Worm (Caenorhabditis elegans): ENCODE results near the gene best-22.

Gene best-22

DNA sequence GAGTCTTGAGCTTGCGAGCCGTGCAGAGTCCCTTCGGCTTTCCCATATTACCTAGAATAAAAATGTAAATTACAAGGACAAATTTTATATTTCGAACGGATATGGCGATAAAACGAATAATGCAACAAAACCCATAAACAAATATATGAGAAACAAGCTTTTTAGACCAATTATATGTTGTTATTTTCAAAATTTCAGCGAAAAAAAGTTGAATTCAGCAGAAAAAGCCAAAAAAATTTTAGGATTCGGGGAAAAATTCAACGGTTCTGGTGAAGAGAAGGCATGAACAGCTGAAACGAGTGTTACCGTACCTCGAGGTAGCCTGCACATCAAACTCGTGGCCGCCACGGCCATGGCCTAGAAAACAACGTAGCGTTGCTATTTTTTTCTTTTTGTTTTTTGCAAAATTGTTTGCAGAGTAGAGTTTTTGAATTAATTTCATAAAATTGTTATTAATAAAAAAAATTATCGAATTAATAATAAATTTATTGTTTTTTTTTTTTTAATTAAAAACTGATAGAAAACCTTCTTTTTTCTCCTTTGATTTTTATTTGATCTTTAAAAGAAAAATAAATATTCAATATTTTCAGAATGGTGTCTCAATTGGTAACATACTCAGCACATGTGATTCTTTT, 41.4 kb downstream of the best-22 start, which contains the start of the genes rps-23 and dpm-3 (continued):
- TF ChIP-seq hlh-8 (tag; optimal IDR thresholded peaks at IDR 0.05) (peak; percentile 75), dve-1 (tag; optimal IDR thresholded peaks at IDR 0.05) (peak; percentile 62), fax-1 (tag; optimal IDR thresholded peaks at IDR 0.05) (peak; percentile 76), rnt-1 (tag; optimal IDR thresholded peaks at IDR 0.05) (peak; percentile 82), fkh-6 (tag; optimal IDR thresholded peaks at IDR 0.05) (peak; percentile 76), lim-6 (tag; optimal IDR thresholded peaks at IDR 0.05) (peak; percentile 84), hlh-13 (GFP tag; optimal IDR thresholded peaks at IDR 0.05) (peak; percentile 57), tbx-2 (tag; optimal IDR thresholded peaks at IDR 0.05) (peak; percentile 93), pag-3 (tag; optimal IDR thresholded peaks at IDR 0.05; ENCODE audit: borderline replicate concordance) (no peak), unc-42 (tag; optimal IDR thresholded peaks at IDR 0.05) (peak; percentile 69), ceh-2 (tag; optimal IDR thresholded peaks at IDR 0.05) (peak; percentile 90), mec-3 (tag; optimal IDR thresholded peaks at IDR 0.05; ENCODE audit: borderline replicate concordance) (no peak), C08G9.2 (tag; optimal IDR thresholded peaks at IDR 0.05) (peak; percentile 92), ttx-3 (tag; optimal IDR thresholded peaks at IDR 0.05) (peak; percentile 36), pha-2 (tag; optimal IDR thresholded peaks at IDR 0.05) (peak; percentile 65), unc-55 (GFP tag; optimal IDR thresholded peaks at IDR 0.05) (peak; percentile 46), che-1 (tag; optimal IDR thresholded peaks at IDR 0.05) (peak; percentile 26), unc-86 (tag; optimal IDR thresholded peaks at IDR 0.05) (peak; percentile 48), elt-2 (tag; optimal IDR thresholded peaks at IDR 0.05) (peak; percentile 70), K09A11.1 (tag; optimal IDR thresholded peaks at IDR 0.05; ENCODE audit: insufficient read depth) (no peak), T23F11.4 (GFP tag; optimal IDR thresholded peaks at IDR 0.05) (peak; percentile 10), hlh-30 (tag; optimal IDR thresholded peaks at IDR 0.05; ENCODE audit: insufficient read depth) (peak; percentile 69), ref-2 (tag; optimal IDR thresholded peaks at IDR 0.05) (peak; percentile 70), ceh-18 (tag; optimal IDR thresholded peaks at IDR 0.05) (peak; percentile 64), lin-11 (tag; optimal IDR thresholded peaks at IDR 0.05) (no peak), K02D7.2 (tag; optimal IDR thresholded peaks at IDR 0.05) (no peak)

DNA sequence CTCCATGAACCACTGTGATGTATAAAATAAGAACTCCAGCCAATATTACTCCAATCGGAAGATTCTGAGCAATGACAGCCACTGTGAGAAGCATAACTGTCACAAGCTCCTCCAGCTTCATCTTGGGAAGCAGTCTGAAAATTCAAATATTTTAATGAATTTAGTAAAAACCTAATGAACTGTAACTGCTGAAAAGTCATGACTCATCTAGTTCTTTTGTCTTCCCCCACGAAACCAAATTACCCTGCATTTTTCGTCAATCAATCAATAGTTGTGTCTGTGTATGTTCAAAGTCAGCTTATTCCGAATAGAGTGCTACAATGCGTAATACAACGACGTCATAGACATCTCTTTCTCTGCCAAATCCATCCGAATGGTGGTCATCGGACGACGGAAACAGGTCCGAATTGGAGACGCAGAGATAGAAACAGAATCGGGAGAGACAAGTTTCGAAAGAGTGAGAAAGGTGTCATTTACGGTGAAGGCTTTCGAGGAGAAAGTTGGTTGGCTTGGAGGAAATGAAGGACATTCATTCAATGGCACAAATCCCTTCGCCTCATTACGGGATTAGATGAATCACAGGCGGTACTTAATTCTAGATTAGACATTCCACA, 47.0 kb downstream of the best-22 start:
- TF ChIP-seq fkh-10 (GFP tag; optimal IDR thresholded peaks at IDR 0.05), result no peak
- TF ChIP-seq hlh-8 (tag; optimal IDR thresholded peaks at IDR 0.05), result no peak
- TF ChIP-seq mec-3 (tag; optimal IDR thresholded peaks at IDR 0.05; ENCODE audit: borderline replicate concordance), result no peak
- TF ChIP-seq fkh-6 (tag; optimal IDR thresholded peaks at IDR 0.05), result no peak
- no peak for TF ChIP-seq elt-2 (tag; optimal IDR thresholded peaks at IDR 0.05)
- TF ChIP-seq ztf-16 (tag; optimal IDR thresholded peaks at IDR 0.05), result no peak
- TF ChIP-seq nfya-1 (tag; optimal IDR thresholded peaks at IDR 0.05), result peak; percentile 20
- TF ChIP-seq ref-2 (tag; optimal IDR thresholded peaks at IDR 0.05), result peak; percentile 54
- no peak for TF ChIP-seq rnt-1 (tag; optimal IDR thresholded peaks at IDR 0.05)
- TF ChIP-seq hlh-30 (tag; optimal IDR thresholded peaks at IDR 0.05; ENCODE audit: insufficient read depth), result no peak
- TF ChIP-seq ceh-31 (tag; optimal IDR thresholded peaks at IDR 0.05), result peak; percentile 19
- no peak for TF ChIP-seq pat-9 (tag; optimal IDR thresholded peaks at IDR 0.05)

DNA sequence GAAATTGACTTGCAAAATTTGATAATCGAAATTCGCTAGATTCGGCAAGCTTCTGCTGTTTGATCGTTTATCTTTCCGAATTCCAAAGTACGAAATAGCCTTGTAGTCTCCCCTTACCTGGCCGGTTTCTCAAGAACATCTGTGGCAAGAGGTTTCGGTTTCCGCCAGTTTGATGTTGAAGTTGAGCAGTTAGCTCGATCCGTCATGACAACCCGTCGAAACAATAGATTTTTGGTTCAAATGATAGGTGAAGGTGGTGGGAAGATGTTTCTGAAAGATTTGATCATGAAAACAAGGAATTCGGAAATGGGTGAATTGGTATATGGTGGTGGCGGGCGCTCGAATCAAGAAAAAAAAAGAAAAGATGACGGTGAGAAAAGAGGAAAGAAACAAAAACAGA, 48.7 kb downstream of the best-22 start, which contains the start of gene acs-20:
TSS of gene acs-20 (minus strand) at position 270 of the 400 bp plus-strand sequence.
- TF ChIP-seq ztf-16 (tag; optimal IDR thresholded peaks at IDR 0.05), result no peak
- TF ChIP-seq unc-55 (GFP tag; optimal IDR thresholded peaks at IDR 0.05), result no peak
- TF ChIP-seq pha-2 (tag; optimal IDR thresholded peaks at IDR 0.05), result no peak
- no peak for TF ChIP-seq ceh-31 (tag; optimal IDR thresholded peaks at IDR 0.05)
- no peak for TF ChIP-seq zip-5 (tag; optimal IDR thresholded peaks at IDR 0.05)
- TF ChIP-seq rnt-1 (tag; optimal IDR thresholded peaks at IDR 0.05), result no peak
- no peak for TF ChIP-seq eyg-1 (tag; optimal IDR thresholded peaks at IDR 0.05)
- TF ChIP-seq pax-1 (tag; optimal IDR thresholded peaks at IDR 0.05), result no peak
- no peak for TF ChIP-seq lim-6 (tag; optimal IDR thresholded peaks at IDR 0.05)
- no peak for TF ChIP-seq ceh-6 (GFP tag; optimal IDR thresholded peaks at IDR 0.05)
